Worm (Caenorhabditis elegans) whole organism, L1 larva: ENCODE measurements around the gene T07E3.2.

Experiments used
- blmp-1 ChIP-seq: fragments of 150-350 bp; optimal IDR thresholded peaks from 2 replicates; lab custom pipeline; 2014; ENCODE audit warnings: missing biosample characterization, missing genetic modification characterization
- hpl-2 ChIP-seq: fragments of 150-350 bp; optimal IDR thresholded peaks from 2 replicates; lab custom pipeline; 2014; ENCODE audit warnings: missing biosample characterization, missing genetic modification reagents, missing genetic modification characterization
- jun-1 ChIP-seq: fragments of 150-350 bp; optimal IDR thresholded peaks from 2 replicates; lab custom pipeline; 2014; ENCODE audit warnings: missing biosample characterization, missing genetic modification reagents, missing genetic modification characterization
- lin-13 ChIP-seq: fragments of 150-350 bp; optimal IDR thresholded peaks from 2 replicates; lab custom pipeline; 2014; ENCODE audit warnings: missing biosample characterization, missing genetic modification reagents, missing genetic modification characterization
- lin-35 ChIP-seq, 2 experiments: fragments of 150-350 bp; optimal IDR thresholded peaks; 2 replicates each; lab custom pipeline; 2014; ENCODE audit warnings: missing biosample characterization in 2 of 2, missing genetic modification characterization in 2 of 2, missing genetic modification reagents in 2 of 2
- nhr-11 ChIP-seq: fragments of 150-350 bp; optimal IDR thresholded peaks from 2 replicates; lab custom pipeline; 2014; ENCODE audit warnings: missing biosample characterization, missing genetic modification characterization
- nhr-237 ChIP-seq: fragments of 150-350 bp; optimal IDR thresholded peaks from 2 replicates; lab custom pipeline; 2014; ENCODE audit warnings: missing biosample characterization, missing genetic modification characterization
- nhr-84 ChIP-seq: sonication (generic microtip); optimal IDR thresholded peaks from 2 replicates; lab custom pipeline; 2017; ENCODE audit warnings: missing biosample characterization, missing genetic modification characterization
- tbx-2 ChIP-seq: sonication (generic microtip); optimal IDR thresholded peaks from 2 replicates; lab custom pipeline; 2016; ENCODE audit warnings: missing genetic modification characterization, missing compliant biosample characterization
- unc-62 ChIP-seq: fragments of 150-350 bp; optimal IDR thresholded peaks from 2 replicates; lab custom pipeline; 2014; ENCODE audit warnings: missing biosample characterization, missing genetic modification reagents, missing genetic modification characterization
- ztf-4 ChIP-seq: fragments of 150-350 bp; optimal IDR thresholded peaks from 2 replicates; lab custom pipeline; 2014; ENCODE audit warnings: missing biosample characterization, missing genetic modification characterization

- no peak for TF ChIP-seq ztf-4
- no peak for TF ChIP-seq nhr-11
- no peak for TF ChIP-seq nhr-84 (tag; lab: Kevin White, UChicago)
- TF ChIP-seq lin-35 (GFP tag; optimal IDR thresholded peaks at IDR 0.05; lab: Kevin White, UChicago), result peak in 1 of 2 experiments; percentile 22
- TF ChIP-seq jun-1 (tag; lab: Kevin White, UChicago), result no peak
- peak; percentile 96 for TF ChIP-seq blmp-1
- TF ChIP-seq nhr-237, result no peak
- no peak for TF ChIP-seq lin-13 (GFP tag; lab: Kevin White, UChicago)
- TF ChIP-seq hpl-2 (GFP tag; lab: Kevin White, UChicago), result no peak
- TF ChIP-seq unc-62 (GFP tag; lab: Kevin White, UChicago), result no peak
- TF ChIP-seq tbx-2 (tag; lab: Kevin White, UChicago), result no peak
These were observed 42.6 kb upstream of the T07E3.2 start, which contains the start of gene sma-3 for ce11 chrIII:6863901-6864300.
